Worm (Caenorhabditis elegans) whole organism, late embryonic: ENCODE results near the gene B0244.5.

ENCODE experiments used
- C08G9.2 ChIP-seq: sonication (generic microtip); optimal IDR thresholded peaks from 2 replicates; lab custom pipeline; 2016; ENCODE audit warnings: mild to moderate bottlenecking, missing genetic modification characterization, moderate library complexity, missing compliant biosample characterization
- C38D4.7 ChIP-seq: fragments of 200-800 bp; sonication (Bioruptor generic); optimal IDR thresholded peaks from 2 replicates; lab custom pipeline; 2018; ENCODE audit warnings: mild to moderate bottlenecking, missing genetic modification characterization, moderate library complexity, missing compliant biosample characterization
- K02D7.2 ChIP-seq: sonication (generic microtip); optimal IDR thresholded peaks from 2 replicates; lab custom pipeline; 2017; ENCODE audit warnings: mild to moderate bottlenecking, missing genetic modification characterization, missing compliant biosample characterization
- ceh-14 ChIP-seq: sonication (generic microtip); optimal IDR thresholded peaks from 2 replicates; lab custom pipeline; 2016; ENCODE audit warnings: missing genotype, missing genetic modification characterization, missing compliant biosample characterization
- ceh-30 ChIP-seq: fragments of 150-350 bp; optimal IDR thresholded peaks from 2 replicates; lab custom pipeline; 2014; ENCODE audit warnings: missing biosample characterization, missing genetic modification characterization
- ceh-31 ChIP-seq: sonication (generic microtip); optimal IDR thresholded peaks from 2 replicates; lab custom pipeline; 2016; ENCODE audit warnings: missing genetic modification characterization, missing compliant biosample characterization
- ceh-34 ChIP-seq: sonication (generic microtip); optimal IDR thresholded peaks from 2 replicates; lab custom pipeline; 2016; ENCODE audit warnings: mild to moderate bottlenecking, missing genetic modification characterization, missing compliant biosample characterization
- hlh-30 ChIP-seq: sonication (generic microtip); optimal IDR thresholded peaks from 2 replicates; lab custom pipeline; 2017; ENCODE audit warnings: antibody characterized with exemption, missing genetic modification characterization, missing compliant biosample characterization; ENCODE audit not compliant: insufficient read depth
- hlh-6 ChIP-seq: sonication (generic microtip); optimal IDR thresholded peaks from 2 replicates; lab custom pipeline; 2016; ENCODE audit warnings: missing genotype, missing genetic modification characterization, missing compliant biosample characterization
- lim-6 ChIP-seq: sonication (generic microtip); optimal IDR thresholded peaks from 2 replicates; lab custom pipeline; 2016; ENCODE audit warnings: missing genetic modification characterization, missing compliant biosample characterization
- madf-2 ChIP-seq: sonication (generic microtip); optimal IDR thresholded peaks from 2 replicates; lab custom pipeline; 2017; ENCODE audit warnings: missing genetic modification characterization, missing compliant biosample characterization
- pax-1 ChIP-seq: fragments of 150-350 bp; optimal IDR thresholded peaks from 2 replicates; lab custom pipeline; 2014; ENCODE audit warnings: missing biosample characterization, missing genetic modification characterization
- pha-4 ChIP-seq: fragments of 150-350 bp; optimal IDR thresholded peaks from 2 replicates; lab custom pipeline; 2018; ENCODE audit warnings: missing biosample characterization, missing genetic modification reagents, missing genetic modification characterization
- pqm-1 ChIP-seq: sonication (generic microtip); optimal IDR thresholded peaks from 2 replicates; lab custom pipeline; 2016; ENCODE audit warnings: missing genetic modification characterization, missing compliant biosample characterization
- ref-2 ChIP-seq: sonication (generic microtip); optimal IDR thresholded peaks from 2 replicates; lab custom pipeline; 2016; ENCODE audit warnings: missing genetic modification characterization, missing compliant biosample characterization
- rnt-1 ChIP-seq: sonication (generic microtip); optimal IDR thresholded peaks from 2 replicates; lab custom pipeline; 2016; ENCODE audit warnings: missing genetic modification characterization, missing compliant biosample characterization
- sdc-2 ChIP-seq: sonication (generic microtip); optimal IDR thresholded peaks from 2 replicates; lab custom pipeline; 2016; ENCODE audit warnings: missing genotype, missing genetic modification characterization, missing compliant biosample characterization
- sox-2 ChIP-seq: fragments of 200-800 bp; sonication (Bioruptor generic); IDR thresholded peaks from 2 replicates; pipeline ENCODE4 v1.3.6; 2022; ENCODE audit warnings: missing genetic modification reagents, missing genetic modification characterization, missing compliant biosample characterization
- unc-3 ChIP-seq, 2 experiments: fragments of 200-800 bp in 1 of 2; sonication (Bioruptor generic) in 1 of 2; sonication (generic microtip) in 1 of 2; conservative IDR thresholded peaks in 1 of 2; optimal IDR thresholded peaks in 1 of 2; 2 replicates each; pipeline versions ENCODE4 v1.3.6 to Lab custom; 2016 to 2022; ENCODE audit warnings: missing compliant biosample characterization in 2 of 2, missing genetic modification characterization in 2 of 2, missing genetic modification reagents in 1 of 2

B0244.5 gene

ce11 chrIII:5790550-5790949 is 45.9 kb downstream of the B0244.5 start, which contains the start of gene rev-3:
Gene rev-3, minus strand, starts transcription at chrIII:5790650.
- TF ChIP-seq ref-2 = no peak
- no peak for TF ChIP-seq pha-4 (tag; lab: Kevin White, UChicago)
- no peak for TF ChIP-seq sdc-2 (tag; lab: Kevin White, UChicago)
- no peak for TF ChIP-seq pqm-1 (tag; lab: Kevin White, UChicago)
- TF ChIP-seq sox-2 (GFP tag; lab: Robert Waterston, UW) = no peak
- TF ChIP-seq C38D4.7 (GFP tag; lab: Kevin White, UChicago) = no peak
- TF ChIP-seq rnt-1 (tag; lab: Kevin White, UChicago) = no peak
- no peak for TF ChIP-seq K02D7.2 (tag; lab: Kevin White, UChicago)
- no peak for TF ChIP-seq hlh-6 (tag; lab: Kevin White, UChicago)
- no peak for TF ChIP-seq unc-3 (GFP tag; conservative IDR thresholded peaks at IDR 0.05; lab: Robert Waterston, UW)
- TF ChIP-seq unc-3 (tag; optimal IDR thresholded peaks at IDR 0.05; lab: Kevin White, UChicago) = no peak
- no peak for TF ChIP-seq ceh-14 (tag; lab: Kevin White, UChicago)
- no peak for TF ChIP-seq hlh-30 (tag; lab: Kevin White, UChicago)
- no peak for TF ChIP-seq madf-2 (tag; lab: Kevin White, UChicago)
- TF ChIP-seq ceh-30 (tag; lab: Kevin White, UChicago) = no peak

- TF ChIP-seq pax-1 (tag; lab: Kevin White, UChicago) (no peak), C08G9.2 (tag; lab: Kevin White, UChicago) (no peak), ceh-34 (no peak), ceh-31 (tag; lab: Kevin White, UChicago) (no peak), lim-6 (tag; lab: Kevin White, UChicago) (no peak)
Measured at ce11 chrIII:5794982-5795381, 50.3 kb downstream of the B0244.5 start.
